Fruit fly (Drosophila melanogaster): ENCODE results near the gene CG3792.

DNA sequence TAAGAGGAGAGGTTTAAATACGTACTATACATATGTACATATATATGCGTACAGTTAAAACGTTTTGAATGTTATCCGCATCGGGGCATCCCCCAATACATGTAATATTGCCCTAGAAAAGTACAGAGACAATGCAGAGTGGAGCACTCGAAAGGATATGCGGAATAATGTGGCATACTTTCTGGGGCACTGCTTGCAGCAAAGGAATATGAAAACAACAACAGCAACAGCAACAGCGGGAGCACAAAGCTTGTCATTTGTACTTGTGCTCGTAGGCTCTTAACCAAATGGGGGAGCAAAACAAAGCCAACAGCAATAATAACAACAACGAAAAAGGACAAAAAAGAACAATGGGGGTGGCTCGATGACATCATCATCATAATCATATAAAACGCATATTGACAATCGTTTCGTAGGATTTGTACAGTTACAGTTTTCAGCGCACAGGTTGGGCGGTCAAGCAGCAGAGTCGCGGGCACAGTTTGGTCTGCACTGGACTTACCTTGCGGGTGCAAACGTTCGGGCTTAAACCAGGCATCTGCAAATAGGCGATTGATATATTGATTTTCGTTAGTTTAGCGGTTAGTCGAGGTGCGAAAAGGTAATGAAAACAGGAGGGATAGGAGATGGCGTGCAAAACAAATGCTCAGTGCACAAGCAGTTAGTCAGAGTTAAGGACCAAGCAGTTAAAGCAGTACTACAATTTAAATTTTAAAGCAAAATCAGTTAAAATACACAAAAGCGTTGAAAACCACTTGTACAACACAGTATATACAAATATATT lies 26.8 kb downstream of the CG3792 start:
- no peak for TF ChIP-seq Met (GFP tag; optimal IDR thresholded peaks at IDR 0.05)
- TF ChIP-seq Hr38 (GFP tag; optimal IDR thresholded peaks at IDR 0.05) = no peak
- TF ChIP-seq topi (GFP tag; optimal IDR thresholded peaks at IDR 0.05) = no peak
- TF ChIP-seq eg (GFP tag; IDR thresholded peaks at IDR 0.05) = no peak
- no peak for TF ChIP-seq Ets21C (GFP tag; optimal IDR thresholded peaks at IDR 0.05)
- TF ChIP-seq vri (GFP tag; optimal IDR thresholded peaks at IDR 0.05) = no peak

Measured in whole organism, prepupa.